Worm (Caenorhabditis elegans) whole organism, L4 larva: ENCODE measurements around the gene F17E9.4.
A peak's percentile ranks its signal among the peaks of the same experiment; 100 is the strongest.

Experiments used
- F10B5.3 ChIP-seq: sonication (generic microtip); optimal IDR thresholded peaks from 2 replicates; lab custom pipeline; 2016; ENCODE audit warnings: mild to moderate bottlenecking, missing genetic modification characterization, missing compliant biosample characterization
- F26F4.8 ChIP-seq: fragments of 200-800 bp; sonication (Bioruptor generic); conservative IDR thresholded peaks from 2 replicates; pipeline ENCODE4 v1.3.6; 2022; ENCODE audit warnings: missing genetic modification characterization, missing compliant biosample characterization
- F49E8.2 ChIP-seq: sonication (generic microtip); optimal IDR thresholded peaks from 2 replicates; lab custom pipeline; 2016; ENCODE audit warnings: missing compliant biosample characterization, mild to moderate bottlenecking, missing genetic modification characterization, borderline replicate concordance
- Y75B8A.6 ChIP-seq: fragments of 200-800 bp; sonication (Bioruptor generic); IDR thresholded peaks from 2 replicates; pipeline ENCODE4 v1.3.6; 2022; ENCODE audit warnings: missing genetic modification reagents, missing genetic modification characterization, missing compliant biosample characterization
- aha-1 ChIP-seq: fragments of 150-350 bp; peaks from one replicate; lab custom pipeline; 2014; ENCODE audit warnings: missing biosample characterization, missing genetic modification characterization
- aly-2 ChIP-seq: sonication (generic microtip); optimal IDR thresholded peaks from 2 replicates; lab custom pipeline; 2018; ENCODE audit warnings: missing biosample characterization, missing genetic modification characterization
- ceh-28 ChIP-seq: fragments of 150-350 bp; optimal IDR thresholded peaks from 2 replicates; lab custom pipeline; 2014; ENCODE audit warnings: missing biosample characterization, missing genetic modification reagents, missing genetic modification characterization
- ceh-32 ChIP-seq: sonication (generic microtip); optimal IDR thresholded peaks from 2 replicates; lab custom pipeline; 2016; ENCODE audit warnings: mild to moderate bottlenecking, missing genetic modification characterization, missing compliant biosample characterization; ENCODE audit not compliant: poor library complexity
- ceh-44 ChIP-seq: fragments of 200-800 bp; sonication (Bioruptor generic); IDR thresholded peaks from 2 replicates; pipeline ENCODE4 v1.3.6; 2022; ENCODE audit warnings: missing genetic modification reagents, missing genetic modification characterization, missing compliant biosample characterization
- ceh-82 ChIP-seq: sonication (generic microtip); optimal IDR thresholded peaks from 2 replicates; lab custom pipeline; 2017; ENCODE audit warnings: missing biosample characterization, missing genetic modification characterization
- cey-2 ChIP-seq: sonication (generic microtip); optimal IDR thresholded peaks from 3 replicates; lab custom pipeline; 2017; ENCODE audit warnings: missing genetic modification characterization, mild to moderate bottlenecking, missing compliant biosample characterization, antibody characterized with exemption, borderline replicate concordance; ENCODE audit not compliant: insufficient read depth
- ctbp-1 ChIP-seq: fragments of 200-800 bp; sonication (Bioruptor generic); IDR thresholded peaks from 2 replicates; pipeline ENCODE4 v1.3.6; 2022; ENCODE audit warnings: missing genetic modification reagents, missing genetic modification characterization, missing compliant biosample characterization
- daf-12 ChIP-seq: fragments of 150-350 bp; optimal IDR thresholded peaks from 2 replicates; lab custom pipeline; 2014; ENCODE audit warnings: missing biosample characterization, missing genetic modification reagents, missing genetic modification characterization
- dmd-8 ChIP-seq: fragments of 200-800 bp; sonication (Bioruptor generic); IDR thresholded peaks from 2 replicates; pipeline ENCODE4 v1.3.6; 2022; ENCODE audit warnings: missing genetic modification characterization, missing compliant biosample characterization
- dpl-1 ChIP-seq: fragments of 150-350 bp; optimal IDR thresholded peaks from 2 replicates; lab custom pipeline; 2014; ENCODE audit warnings: missing biosample characterization, missing genetic modification reagents, missing genetic modification characterization
- duxl-1 ChIP-seq: sonication (generic microtip); optimal IDR thresholded peaks from 2 replicates; lab custom pipeline; 2016; ENCODE audit warnings: mild to moderate bottlenecking, missing genetic modification characterization, moderate library complexity, missing compliant biosample characterization; ENCODE audit not compliant: poor library complexity
- dve-1 ChIP-seq: sonication (generic microtip); optimal IDR thresholded peaks from 2 replicates; lab custom pipeline; 2017; ENCODE audit warnings: antibody characterized with exemption, mild to moderate bottlenecking, missing genetic modification characterization, missing compliant biosample characterization; ENCODE audit not compliant: insufficient read depth
- egl-43 ChIP-seq: fragments of 200-800 bp; sonication (Bioruptor generic); IDR thresholded peaks from 2 replicates; pipeline ENCODE4 v1.3.6; 2022; ENCODE audit warnings: missing genetic modification reagents, missing genetic modification characterization, missing compliant biosample characterization
- gei-8 ChIP-seq: fragments of 200-800 bp; sonication (Bioruptor generic); optimal IDR thresholded peaks from 2 replicates; lab custom pipeline; 2018; ENCODE audit warnings: mild to moderate bottlenecking, missing genetic modification characterization, missing compliant biosample characterization
- hif-1 ChIP-seq, 2 experiments: sonication (generic microtip); optimal IDR thresholded peaks; 2 replicates each; lab custom pipeline; 2016 to 2017; ENCODE audit warnings: missing compliant biosample characterization in 2 of 2, missing genetic modification characterization in 2 of 2, missing genetic modification reagents in 2 of 2, missing genotype in 2 of 2, mild to moderate bottlenecking in 1 of 2
- hlh-30 ChIP-seq: sonication (generic microtip); optimal IDR thresholded peaks from 2 replicates; lab custom pipeline; 2017; ENCODE audit warnings: antibody characterized with exemption, mild to moderate bottlenecking, missing genetic modification characterization, missing compliant biosample characterization; ENCODE audit not compliant: insufficient read depth
- hmg-1.1 ChIP-seq: fragments of 200-800 bp; sonication (Bioruptor generic); IDR thresholded peaks from 2 replicates; pipeline ENCODE4 v1.3.6; 2022; ENCODE audit warnings: missing genetic modification reagents, missing genetic modification characterization, missing compliant biosample characterization
- lin-29 ChIP-seq: fragments of 200-800 bp; sonication (Bioruptor generic); IDR thresholded peaks from 2 replicates; pipeline ENCODE4 v1.3.6; 2022; ENCODE audit warnings: missing genetic modification reagents, missing genetic modification characterization, missing compliant biosample characterization
- lin-38 ChIP-seq: fragments of 200-800 bp; sonication (Bioruptor generic); IDR thresholded peaks from 2 replicates; pipeline ENCODE4 v1.3.6; 2022; ENCODE audit warnings: missing genetic modification reagents, missing genetic modification characterization, missing compliant biosample characterization
- lir-3 ChIP-seq: sonication (generic microtip); optimal IDR thresholded peaks from 2 replicates; lab custom pipeline; 2016; ENCODE audit warnings: mild to moderate bottlenecking, missing genetic modification characterization, missing compliant biosample characterization
- madf-9 ChIP-seq: fragments of 200-800 bp; sonication (Bioruptor generic); conservative IDR thresholded peaks from 2 replicates; pipeline ENCODE4 v1.3.6; 2022; ENCODE audit warnings: missing genetic modification reagents, missing genetic modification characterization, missing compliant biosample characterization
- mxl-2 ChIP-seq: fragments of 200-800 bp; sonication (Bioruptor generic); conservative IDR thresholded peaks from 2 replicates; pipeline ENCODE4 v1.3.6; 2022; ENCODE audit warnings: missing genetic modification reagents, missing genetic modification characterization, missing compliant biosample characterization
- mxl-3 ChIP-seq: fragments of 200-800 bp; sonication (Bioruptor generic); optimal IDR thresholded peaks from 2 replicates; lab custom pipeline; 2018; ENCODE audit warnings: mild to moderate bottlenecking, missing genetic modification characterization, missing compliant biosample characterization
- nhr-11 ChIP-seq: fragments of 150-350 bp; optimal IDR thresholded peaks from 2 replicates; lab custom pipeline; 2014; ENCODE audit warnings: missing biosample characterization, missing genetic modification characterization
- nhr-111 ChIP-seq: fragments of 200-800 bp; sonication (Bioruptor generic); optimal IDR thresholded peaks from 2 replicates; lab custom pipeline; 2018; ENCODE audit warnings: mild to moderate bottlenecking, missing genetic modification characterization, missing compliant biosample characterization
- nhr-28 ChIP-seq: fragments of 150-350 bp; optimal IDR thresholded peaks from 2 replicates; lab custom pipeline; 2014; ENCODE audit warnings: missing biosample characterization, missing genetic modification characterization
- nhr-41 ChIP-seq: fragments of 200-800 bp; sonication (Bioruptor generic); IDR thresholded peaks from 2 replicates; pipeline ENCODE4 v1.3.6; 2022; ENCODE audit warnings: missing genetic modification reagents, missing genetic modification characterization, missing compliant biosample characterization
- php-3 ChIP-seq: fragments of 200-800 bp; sonication (Bioruptor generic); IDR thresholded peaks from 2 replicates; pipeline ENCODE4 v1.3.6; 2022; ENCODE audit warnings: missing genetic modification reagents, missing genetic modification characterization, missing compliant biosample characterization
- pqm-1 ChIP-seq: sonication (generic microtip); optimal IDR thresholded peaks from 2 replicates; lab custom pipeline; 2017; ENCODE audit warnings: missing biosample characterization, missing genetic modification characterization
- sdz-12 ChIP-seq: fragments of 200-800 bp; sonication (Bioruptor generic); optimal IDR thresholded peaks from 2 replicates; lab custom pipeline; 2018; ENCODE audit warnings: mild to moderate bottlenecking, missing genetic modification characterization, missing compliant biosample characterization
- unc-39 ChIP-seq: sonication (generic microtip); optimal IDR thresholded peaks from 2 replicates; lab custom pipeline; 2017; ENCODE audit warnings: missing biosample characterization, missing genetic modification characterization
- unc-62 ChIP-seq, 3 experiments: fragments of 150-350 bp in 1 of 3; sonication (generic microtip); optimal IDR thresholded peaks in 2 of 3; peaks in 1 of 3; 1 replicate in 1 of 3; 2 replicates in 2 of 3; lab custom pipeline; 2014 to 2017; ENCODE audit warnings: missing biosample characterization in 3 of 3, missing genetic modification characterization in 3 of 3, missing genetic modification reagents in 3 of 3, missing genotype in 1 of 3
- zag-1 ChIP-seq: fragments of 150-350 bp; optimal IDR thresholded peaks from 2 replicates; lab custom pipeline; 2014; ENCODE audit warnings: missing biosample characterization, missing genetic modification characterization

The F17E9.4 gene

DNA sequence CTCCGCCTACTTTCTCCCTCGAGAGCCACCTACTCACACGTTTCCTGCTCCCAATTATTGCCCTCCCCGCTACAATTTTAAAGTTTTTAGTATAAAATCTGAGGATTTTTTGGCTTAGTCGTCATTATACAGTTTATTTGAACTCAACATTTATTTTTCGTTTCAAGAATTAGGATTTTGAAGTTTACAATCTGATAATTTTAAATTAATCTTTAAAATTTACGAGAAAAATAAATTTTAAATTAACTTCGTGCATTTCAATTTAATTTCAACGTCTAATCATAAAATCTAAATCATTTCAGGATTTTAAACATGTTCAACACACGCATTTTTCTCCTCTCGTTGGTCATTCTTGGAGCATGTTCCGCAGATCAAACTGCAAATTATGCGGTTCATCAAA, 19.3 kb upstream of the F17E9.4 start, which contains the start of gene F35H10.2:
F35H10.2 (plus strand) TSS at position 301 of the 400 bp plus-strand sequence.
- TF ChIP-seq lin-38 (GFP tag; lab: Robert Waterston, UW): no peak
- no peak for TF ChIP-seq F10B5.3 (tag; lab: Kevin White, UChicago)
- TF ChIP-seq dmd-8 (GFP tag; lab: Robert Waterston, UW): no peak
- no peak for TF ChIP-seq nhr-28
- TF ChIP-seq daf-12: no peak
- no peak for TF ChIP-seq unc-39 (tag; lab: Kevin White, UChicago)
- no peak for TF ChIP-seq cey-2 (tag; lab: Kevin White, UChicago)
- TF ChIP-seq, all 104 proteins: peak for 0

ce11 chrIV:8332526-8332925, 15.6 kb upstream of the F17E9.4 start, which contains the start of gene lys-10:
Gene lys-10, plus strand, starts transcription at chrIV:8332826.
- TF ChIP-seq php-3 (GFP tag; lab: Robert Waterston, UW): no peak
- TF ChIP-seq zag-1: no peak
- no peak for TF ChIP-seq hif-1 (tag; optimal IDR thresholded peaks at IDR 0.05; lab: Kevin White, UChicago)
- TF ChIP-seq nhr-41 (GFP tag; lab: Robert Waterston, UW): no peak
- no peak for TF ChIP-seq hlh-30 (tag; lab: Kevin White, UChicago)
- no peak for TF ChIP-seq lin-38 (GFP tag; lab: Robert Waterston, UW)
- no peak for TF ChIP-seq F49E8.2 (tag; lab: Kevin White, UChicago)
- TF ChIP-seq lin-29 (GFP tag; lab: Robert Waterston, UW): no peak

ce11 chrIV:8333034-8333433, 15.1 kb upstream of the F17E9.4 start:
- TF ChIP-seq unc-62 (GFP tag; optimal IDR thresholded peaks at IDR 0.05 in 1 of 2; lab: Kevin White, UChicago): peak in 1 of 2 experiments; percentile 97
- TF ChIP-seq unc-62 (tag; optimal IDR thresholded peaks at IDR 0.05; lab: Kevin White, UChicago): no peak
- TF ChIP-seq sdz-12 (GFP tag; lab: Kevin White, UChicago): no peak
- no peak for TF ChIP-seq dpl-1 (GFP tag; lab: Kevin White, UChicago)

DNA sequence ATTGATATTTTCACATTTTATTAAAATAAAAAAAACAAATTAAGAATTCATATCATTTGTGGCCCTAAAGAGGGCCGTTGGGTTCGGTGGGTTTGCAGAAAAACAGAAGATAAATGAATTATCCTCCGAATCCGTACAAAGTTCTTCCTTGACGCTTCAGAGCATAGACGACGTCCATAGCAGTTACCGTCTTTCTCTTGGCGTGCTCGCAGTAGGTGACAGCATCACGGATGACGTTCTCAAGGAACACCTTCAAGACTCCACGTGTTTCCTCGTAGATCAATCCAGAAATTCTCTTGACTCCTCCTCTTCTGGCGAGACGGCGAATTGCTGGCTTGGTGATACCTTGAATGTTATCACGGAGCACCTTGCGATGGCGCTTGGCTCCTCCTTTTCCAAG, 14.6 kb upstream of the F17E9.4 start:
- no peak for TF ChIP-seq ceh-44 (GFP tag; lab: Robert Waterston, UW)
- TF ChIP-seq egl-43 (GFP tag; lab: Robert Waterston, UW): no peak

DNA sequence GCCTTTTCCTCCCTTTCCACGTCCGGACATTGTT, 14.4 kb upstream of the F17E9.4 start, which contains the start of gene his-31:
his-31 (minus strand) TSS at position 30 of the 34 bp plus-strand sequence.
- TF ChIP-seq hlh-30 (tag; lab: Kevin White, UChicago): no peak
- no peak for TF ChIP-seq F49E8.2 (tag; lab: Kevin White, UChicago)
- TF ChIP-seq aly-2 (tag; lab: Kevin White, UChicago): no peak
- TF ChIP-seq daf-12: no peak
- TF ChIP-seq gei-8 (GFP tag; lab: Kevin White, UChicago): no peak

DNA sequence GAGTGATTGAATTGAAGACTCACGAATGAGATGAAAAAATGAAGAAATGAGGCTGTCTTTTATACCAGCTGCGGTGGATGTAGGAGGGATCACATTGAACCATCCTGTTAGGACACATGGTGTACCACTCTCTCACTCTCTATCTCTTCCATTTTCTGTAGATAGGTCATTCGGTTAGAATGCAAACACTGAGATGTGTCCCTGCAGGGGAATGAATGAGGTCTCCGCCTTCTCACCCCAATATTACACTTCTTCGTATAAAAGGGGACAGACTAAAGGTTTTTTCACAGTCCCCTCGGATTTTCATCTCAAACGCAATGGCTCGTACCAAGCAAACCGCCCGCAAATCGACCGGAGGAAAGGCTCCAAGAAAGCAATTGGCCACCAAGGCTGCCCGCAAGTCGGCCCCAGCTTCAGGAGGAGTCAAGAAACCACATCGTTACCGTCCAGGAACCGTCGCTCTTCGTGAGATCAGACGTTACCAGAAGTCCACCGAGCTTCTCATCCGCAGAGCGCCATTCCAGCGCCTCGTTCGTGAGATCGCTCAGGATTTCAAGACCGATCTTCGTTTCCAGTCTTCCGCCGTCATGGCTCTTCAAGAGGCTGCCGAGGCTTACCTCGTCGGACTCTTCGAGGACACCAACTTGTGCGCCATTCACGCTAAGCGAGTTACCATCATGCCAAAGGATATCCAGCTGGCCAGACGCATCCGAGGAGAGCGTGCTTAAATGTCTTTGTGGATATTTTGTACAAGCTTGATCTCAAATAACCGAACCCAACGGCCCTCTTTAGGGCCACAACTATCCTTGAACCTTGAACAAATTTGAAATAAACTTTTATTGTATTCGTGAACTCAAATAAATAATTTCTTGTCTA, 13.9 kb upstream of the F17E9.4 start, which contains the start of gene his-32:
his-32 (plus strand) TSS at position 318 of the 876 bp plus-strand sequence.
- TF ChIP-seq ctbp-1: no peak
- TF ChIP-seq Y75B8A.6: no peak
- TF ChIP-seq F26F4.8 (GFP tag; lab: Robert Waterston, UW): no peak
- TF ChIP-seq mxl-2 (GFP tag; lab: Robert Waterston, UW): no peak
- no peak for TF ChIP-seq ceh-32 (tag; lab: Kevin White, UChicago)
- TF ChIP-seq ceh-82 (tag; lab: Kevin White, UChicago): no peak
- TF ChIP-seq ceh-28 (tag; lab: Kevin White, UChicago): no peak
- TF ChIP-seq pqm-1: no peak
- no peak for TF ChIP-seq F49E8.2 (tag; lab: Kevin White, UChicago)
- TF ChIP-seq duxl-1 (tag; lab: Kevin White, UChicago): peak; percentile 20
- TF ChIP-seq madf-9 (GFP tag; lab: Robert Waterston, UW): no peak
- no peak for TF ChIP-seq lir-3 (tag; lab: Kevin White, UChicago)
- TF ChIP-seq nhr-111: no peak
- no peak for TF ChIP-seq hmg-1.1
- no peak for TF ChIP-seq nhr-11 (tag; lab: Kevin White, UChicago)
- no peak for TF ChIP-seq mxl-3 (GFP tag; lab: Kevin White, UChicago)
- TF ChIP-seq dmd-8 (GFP tag; lab: Robert Waterston, UW): no peak
- no peak for TF ChIP-seq dve-1 (tag; lab: Kevin White, UChicago)
- TF ChIP-seq aha-1: peak; percentile 15
- no peak for TF ChIP-seq hlh-30 (tag; lab: Kevin White, UChicago)
- no peak for TF ChIP-seq nhr-28
